Fruit fly (Drosophila melanogaster): ENCODE results near the gene Ptp61F.

The Ptp61F gene

dm6 chr3L:1484747-1485146, 9.7 kb upstream of the Ptp61F start (continued):
- TF ChIP-seq CG11762 (GFP tag; optimal IDR thresholded peaks at IDR 0.05; ENCODE audit: insufficient read depth) (no peak), fd59A (GFP tag; optimal IDR thresholded peaks at IDR 0.05) (no peak), CG31627 (GFP tag; optimal IDR thresholded peaks at IDR 0.05) (no peak), CG6163 (GFP tag; IDR thresholded peaks at IDR 0.05) (peak; percentile 57), CG4318 (GFP tag; optimal IDR thresholded peaks at IDR 0.05) (no peak), CG3032 (tag; optimal IDR thresholded peaks at IDR 0.05) (peak; percentile 37), spab (GFP tag; optimal IDR thresholded peaks at IDR 0.05) (peak; percentile 36), Hr4 (GFP tag; optimal IDR thresholded peaks at IDR 0.05) (no peak), Ets96B (tag; optimal IDR thresholded peaks at IDR 0.05) (peak; percentile 56), acj6 (GFP tag; optimal IDR thresholded peaks at IDR 0.05) (no peak), Hr38 (GFP tag; optimal IDR thresholded peaks at IDR 0.05) (no peak), CG10631 (GFP tag; optimal IDR thresholded peaks at IDR 0.05) (peak; percentile 2), CG16779 (tag; optimal IDR thresholded peaks at IDR 0.05) (peak; percentile 17), Gug (GFP tag; IDR thresholded peaks at IDR 0.05) (peak; percentile 18; the same call in 1 of the 2 replicates), eg (GFP tag; IDR thresholded peaks at IDR 0.05) (no peak), Eip78C (GFP tag) (peak; percentile 40), topi (GFP tag; optimal IDR thresholded peaks at IDR 0.05) (peak; percentile 21)

- peak; percentile 68 for TF ChIP-seq CG31627 (GFP tag; optimal IDR thresholded peaks at IDR 0.05)
- TF ChIP-seq CG6808 (GFP tag; optimal IDR thresholded peaks at IDR 0.05) = peak; percentile 35
- no peak for TF ChIP-seq fd85E (GFP tag; optimal IDR thresholded peaks at IDR 0.05)
- TF ChIP-seq Ets21C (GFP tag; optimal IDR thresholded peaks at IDR 0.05) = peak; percentile 28
- peak; percentile 48 for TF ChIP-seq CG15336 (GFP tag; IDR thresholded peaks at IDR 0.05)
- peak; percentile 16 for TF ChIP-seq CG10631 (GFP tag; optimal IDR thresholded peaks at IDR 0.05)
- peak; percentile 14 for TF ChIP-seq CG11902 (GFP tag; optimal IDR thresholded peaks at IDR 0.05)
- TF ChIP-seq CG6163 (GFP tag; IDR thresholded peaks at IDR 0.05) = peak; percentile 78
- TF ChIP-seq lz (GFP tag; optimal IDR thresholded peaks at IDR 0.05) = peak; percentile 50
- peak; percentile 34 for TF ChIP-seq CG8632 (GFP tag; optimal IDR thresholded peaks at IDR 0.05)
- TF ChIP-seq dac (GFP tag; optimal IDR thresholded peaks at IDR 0.05) = no peak
- TF ChIP-seq CG1621 (tag; optimal IDR thresholded peaks at IDR 0.05) = peak; percentile 62
- peak; percentile 45 for TF ChIP-seq CG6792 (GFP tag; optimal IDR thresholded peaks at IDR 0.05)
- no peak for TF ChIP-seq CG11294 (GFP tag; IDR thresholded peaks at IDR 0.05)
- peak; percentile 60 for TF ChIP-seq CG3032 (tag; optimal IDR thresholded peaks at IDR 0.05)
- no peak for TF ChIP-seq Eip78C (GFP tag)
- TF ChIP-seq Blimp-1 (GFP tag; optimal IDR thresholded peaks at IDR 0.05) = no peak
- TF ChIP-seq Eip75B (GFP tag; optimal IDR thresholded peaks at IDR 0.05) = peak; percentile 31
- peak; percentile 6 for TF ChIP-seq CG8319 (GFP tag; optimal IDR thresholded peaks at IDR 0.05)
- peak; percentile 54 for TF ChIP-seq OdsH (GFP tag; optimal IDR thresholded peaks at IDR 0.05)
- peak; percentile 25 for TF ChIP-seq spab (GFP tag; optimal IDR thresholded peaks at IDR 0.05)
- no peak for TF ChIP-seq fkh (GFP tag; optimal IDR thresholded peaks at IDR 0.05)
- TF ChIP-seq achi (GFP tag; optimal IDR thresholded peaks at IDR 0.05) = peak; percentile 27
- TF ChIP-seq Met (GFP tag; optimal IDR thresholded peaks at IDR 0.05) = peak; percentile 62
- TF ChIP-seq Sox14 (GFP tag; optimal IDR thresholded peaks at IDR 0.05) = peak; percentile 54
- TF ChIP-seq fd59A (GFP tag; optimal IDR thresholded peaks at IDR 0.05) = peak; percentile 55
- peak; percentile 54; the same call in 2 of the 3 replicates for TF ChIP-seq eg (GFP tag; IDR thresholded peaks at IDR 0.05)
- peak; percentile 40; the same call in 1 of the 3 replicates for TF ChIP-seq CG8119 (GFP tag; IDR thresholded peaks at IDR 0.05)
- TF ChIP-seq CG6854 (GFP tag; optimal IDR thresholded peaks at IDR 0.05) = no peak
- peak; percentile 36 for TF ChIP-seq Gug (GFP tag; IDR thresholded peaks at IDR 0.05)
- TF ChIP-seq CG9139 (GFP tag; optimal IDR thresholded peaks at IDR 0.05) = no peak
- peak; percentile 54 for TF ChIP-seq acj6 (GFP tag; optimal IDR thresholded peaks at IDR 0.05)
- no peak for TF ChIP-seq Lpt (GFP tag; optimal IDR thresholded peaks at IDR 0.05)
- TF ChIP-seq Smox (GFP tag; optimal IDR thresholded peaks at IDR 0.05) = peak; percentile 38
- TF ChIP-seq Eip93F (GFP tag; optimal IDR thresholded peaks at IDR 0.05) = no peak
- peak; percentile 32 for TF ChIP-seq CG34406 (GFP tag; optimal IDR thresholded peaks at IDR 0.05)
- TF ChIP-seq cyc (GFP tag; optimal IDR thresholded peaks at IDR 0.05) = peak; percentile 49
- peak; percentile 23 for TF ChIP-seq CG11762 (GFP tag; optimal IDR thresholded peaks at IDR 0.05; ENCODE audit: insufficient read depth)
- TF ChIP-seq Hr4 (GFP tag; optimal IDR thresholded peaks at IDR 0.05) = peak; percentile 37
- TF ChIP-seq CG7368 (GFP tag; optimal IDR thresholded peaks at IDR 0.05) = no peak
- no peak for TF ChIP-seq topi (GFP tag; optimal IDR thresholded peaks at IDR 0.05)
- peak; percentile 40 for TF ChIP-seq pdm3 (GFP tag; optimal IDR thresholded peaks at IDR 0.05)
- no peak for TF ChIP-seq ss (GFP tag; optimal IDR thresholded peaks at IDR 0.05)
These were observed 4.1 kb upstream of the Ptp61F start for dm6 chr3L:1478998-1479680.
